Worm (Caenorhabditis elegans) whole organism, L4/young adult: ENCODE data around the gene Y49E10.4.

Experiments used
- W03F9.2 ChIP-seq: fragments of 150-350 bp; optimal IDR thresholded peaks from 2 replicates; lab custom pipeline; 2014; ENCODE audit warnings: missing biosample characterization, missing genetic modification characterization
- dao-5 ChIP-seq: sonication (generic microtip); optimal IDR thresholded peaks from 2 replicates; lab custom pipeline; 2016; ENCODE audit warnings: missing genotype, missing genetic modification characterization, moderate library complexity, missing compliant biosample characterization
- him-1 ChIP-seq: sonication (generic microtip); optimal IDR thresholded peaks from 2 replicates; lab custom pipeline; 2016; ENCODE audit warnings: missing genotype, missing genetic modification reagents, missing genetic modification characterization, missing compliant biosample characterization

ce11 chrIII:12427527-12428263 lies 44.1 kb upstream of the Y49E10.4 start:
- TF ChIP-seq him-1 (no peak), W03F9.2 (tag; lab: Kevin White, UChicago) (no peak), dao-5 (tag; lab: Kevin White, UChicago) (no peak)
